Worm (Caenorhabditis elegans) whole organism, early embryonic: ENCODE measurements around the gene C34C6.9.

Source experiments
- B0310.2 ChIP-seq: sonication (generic microtip); optimal IDR thresholded peaks from 2 replicates; lab custom pipeline; 2016; ENCODE audit warnings: mild to moderate bottlenecking, missing genetic modification characterization, missing compliant biosample characterization
- F13C5.2 ChIP-seq: sonication (generic microtip); optimal IDR thresholded peaks from 2 replicates; lab custom pipeline; 2017; ENCODE audit warnings: mild to moderate bottlenecking, missing genetic modification characterization, inconsistent platforms, missing compliant biosample characterization
- aly-1 ChIP-seq: sonication (generic microtip); optimal IDR thresholded peaks from 2 replicates; lab custom pipeline; 2016; ENCODE audit warnings: missing genetic modification characterization, missing compliant biosample characterization
- ama-1 ChIP-seq: fragments of 150-350 bp; optimal IDR thresholded peaks from 2 replicates; lab custom pipeline; 2014
- ceh-13 ChIP-seq: fragments of 200-800 bp; sonication (Bioruptor generic); optimal IDR thresholded peaks from 2 replicates; lab custom pipeline; 2018; ENCODE audit warnings: mild to moderate bottlenecking, missing genetic modification characterization, missing compliant biosample characterization
- ceh-36 ChIP-seq: sonication (generic microtip); optimal IDR thresholded peaks from 2 replicates; lab custom pipeline; 2016; ENCODE audit warnings: missing genetic modification characterization, inconsistent platforms, missing compliant biosample characterization
- flt-1 ChIP-seq: fragments of 200-800 bp; sonication (Bioruptor generic); IDR thresholded peaks from 2 replicates; pipeline ENCODE4 v1.3.6; 2022; ENCODE audit warnings: missing genetic modification characterization, missing compliant biosample characterization
- hmbx-1 ChIP-seq: sonication (generic microtip); optimal IDR thresholded peaks from 2 replicates; lab custom pipeline; 2016; ENCODE audit warnings: mild to moderate bottlenecking, missing genetic modification characterization, missing compliant biosample characterization
- hmg-4 ChIP-seq: fragments of 200-800 bp; sonication (Bioruptor generic); optimal IDR thresholded peaks from 2 replicates; lab custom pipeline; 2018; ENCODE audit warnings: mild to moderate bottlenecking, missing genetic modification characterization, missing compliant biosample characterization
- hnd-1 ChIP-seq: sonication (generic microtip); optimal IDR thresholded peaks from 2 replicates; lab custom pipeline; 2016; ENCODE audit warnings: missing genetic modification characterization, missing compliant biosample characterization
- pes-1 ChIP-seq: fragments of 200-800 bp; sonication (Bioruptor generic); IDR thresholded peaks from 2 replicates; pipeline ENCODE4 v1.3.6; 2022; ENCODE audit warnings: missing genetic modification reagents, missing genetic modification characterization, missing compliant biosample characterization
- scrt-1 ChIP-seq: fragments of 200-800 bp; sonication (Bioruptor generic); IDR thresholded peaks from 2 replicates; pipeline ENCODE4 v1.3.6; 2022; ENCODE audit warnings: missing genetic modification characterization, missing compliant biosample characterization
- sea-1 ChIP-seq: fragments of 200-800 bp; sonication (Bioruptor generic); conservative IDR thresholded peaks from 2 replicates; pipeline ENCODE4 v1.3.6; 2022; ENCODE audit warnings: missing genetic modification characterization, missing compliant biosample characterization
- tbx-11 ChIP-seq: fragments of 200-800 bp; sonication (Bioruptor generic); IDR thresholded peaks from 2 replicates; pipeline ENCODE4 v1.3.6; 2022; ENCODE audit warnings: missing genetic modification characterization, missing compliant biosample characterization
- tbx-37 ChIP-seq: fragments of 200-800 bp; sonication (Bioruptor generic); conservative IDR thresholded peaks from 2 replicates; pipeline ENCODE4 v1.3.6; 2022; ENCODE audit warnings: missing genetic modification reagents, missing genetic modification characterization, missing compliant biosample characterization
- tra-4 ChIP-seq: sonication (generic microtip); optimal IDR thresholded peaks from 2 replicates; lab custom pipeline; 2017; ENCODE audit warnings: missing genetic modification characterization, missing compliant biosample characterization

The C34C6.9 gene

ce11 chrII:8732339-8733100 lies 46.8 kb downstream of the C34C6.9 start, which contains the start of gene rol-6:
Gene rol-6, plus strand, starts transcription at chrII:8733050.
- no peak for TF ChIP-seq ceh-13 (GFP tag; lab: Kevin White, UChicago)
- no peak for TF ChIP-seq tbx-37
- TF ChIP-seq hmg-4 (GFP tag; lab: Kevin White, UChicago) = no peak
- TF ChIP-seq hnd-1 (tag; lab: Kevin White, UChicago) = no peak
- TF ChIP-seq ama-1 (lab: Kevin White, UChicago) = no peak
- TF ChIP-seq pes-1 (GFP tag; lab: Robert Waterston, UW) = no peak
- no peak for TF ChIP-seq B0310.2 (tag; lab: Kevin White, UChicago)

ce11 chrII:8733627-8734026 lies 47.9 kb downstream of the C34C6.9 start:
- TF ChIP-seq tbx-11 (GFP tag; lab: Robert Waterston, UW) (no peak), hnd-1 (tag; lab: Kevin White, UChicago) (no peak), F13C5.2 (tag; lab: Kevin White, UChicago) (no peak), flt-1 (no peak), aly-1 (no peak), B0310.2 (tag; lab: Kevin White, UChicago) (no peak), hmbx-1 (tag; lab: Kevin White, UChicago) (no peak), tra-4 (tag; lab: Kevin White, UChicago) (no peak), sea-1 (GFP tag; lab: Robert Waterston, UW) (no peak), ceh-36 (tag; lab: Kevin White, UChicago) (no peak), hmg-4 (GFP tag; lab: Kevin White, UChicago) (no peak), pes-1 (GFP tag; lab: Robert Waterston, UW) (no peak), scrt-1 (GFP tag; lab: Robert Waterston, UW) (no peak), ceh-13 (GFP tag; lab: Kevin White, UChicago) (no peak)
